Fruit fly (Drosophila melanogaster) whole organism, embryonic: ENCODE results near the gene mRpL4.

Experiments used
- ATbp ChIP-seq: fragments of 200-800 bp; sonication (Bioruptor generic); optimal IDR thresholded peaks from 2 replicates; lab custom pipeline; 2017; ENCODE audit warnings: missing biosample characterization, mild to moderate bottlenecking, missing genetic modification characterization, missing genetic modification reagents
- Bdp1 ChIP-seq: fragments of 200-800 bp; sonication (Bioruptor generic); optimal IDR thresholded peaks from 3 replicates; lab custom pipeline; 2016; ENCODE audit warnings: missing biosample characterization, missing genetic modification characterization
- CG10321 ChIP-seq: fragments of 200-800 bp; sonication (Bioruptor generic); IDR thresholded peaks from 2 replicates; pipeline ENCODE4 v1.3.6; 2022; ENCODE audit warnings: missing biosample characterization, missing genetic modification characterization
- CG10543 ChIP-seq: fragments of 200-800 bp; sonication (Bioruptor generic); optimal IDR thresholded peaks from 3 replicates; lab custom pipeline; 2017; ENCODE audit warnings: missing biosample characterization, mild to moderate bottlenecking, missing genetic modification characterization, moderate library complexity
- CG12391 ChIP-seq: fragments of 200-800 bp; sonication (Bioruptor generic); optimal IDR thresholded peaks from 3 replicates; lab custom pipeline; 2018; ENCODE audit warnings: missing biosample characterization, mild to moderate bottlenecking, missing genetic modification characterization, moderate library complexity
- CG12769 ChIP-seq: fragments of 200-800 bp; sonication (Bioruptor generic); optimal IDR thresholded peaks from 2 replicates; lab custom pipeline; 2019; ENCODE audit warnings: missing biosample characterization, mild to moderate bottlenecking, missing genetic modification characterization, moderate library complexity
- CG15514 ChIP-seq: fragments of 200-800 bp; sonication (Bioruptor generic); optimal IDR thresholded peaks from 3 replicates; lab custom pipeline; 2017; ENCODE audit warnings: missing biosample characterization, missing genetic modification characterization, mild to moderate bottlenecking, moderate library complexity, missing genetic modification reagents
- CG1602 ChIP-seq: fragments of 200-800 bp; sonication (Bioruptor generic); optimal IDR thresholded peaks from 3 replicates; lab custom pipeline; 2016; ENCODE audit warnings: missing biosample characterization, missing genetic modification characterization
- CG17361 ChIP-seq: fragments of 200-800 bp; sonication (Bioruptor generic); IDR thresholded peaks from 3 replicates; pipeline ENCODE4 v1.3.6; 2022; ENCODE audit warnings: missing biosample characterization, missing genetic modification characterization
- CG18764 ChIP-seq: fragments of 200-800 bp; sonication (Bioruptor generic); optimal IDR thresholded peaks from 3 replicates; lab custom pipeline; 2016; ENCODE audit warnings: missing biosample characterization, missing genetic modification characterization
- CG2120 ChIP-seq: fragments of 200-800 bp; sonication (Bioruptor generic); optimal IDR thresholded peaks from 3 replicates; lab custom pipeline; 2016; ENCODE audit warnings: missing biosample characterization, missing genetic modification characterization
- CG33213 ChIP-seq: fragments of 200-800 bp; sonication (Bioruptor generic); optimal IDR thresholded peaks from 3 replicates; lab custom pipeline; 2016; ENCODE audit warnings: missing biosample characterization, missing genetic modification characterization
- CG33557 ChIP-seq: fragments of 200-800 bp; sonication (Bioruptor generic); optimal IDR thresholded peaks from 2 replicates; lab custom pipeline; 2019; ENCODE audit warnings: missing biosample characterization, mild to moderate bottlenecking, missing genetic modification characterization, moderate library complexity
- CG3407 ChIP-seq: fragments of 200-800 bp; sonication (Bioruptor generic); optimal IDR thresholded peaks from 2 replicates; lab custom pipeline; 2018; ENCODE audit warnings: missing biosample characterization, mild to moderate bottlenecking, missing genetic modification characterization
- CG4854 ChIP-seq: fragments of 200-800 bp; sonication (Bioruptor generic); optimal IDR thresholded peaks from 2 replicates; lab custom pipeline; 2016; ENCODE audit warnings: missing biosample characterization, missing genetic modification characterization, inconsistent platforms
- CG8924 ChIP-seq: fragments of 200-800 bp; optimal IDR thresholded peaks from 3 replicates; lab custom pipeline; 2019; ENCODE audit warnings: missing biosample characterization, mild to moderate bottlenecking, missing genetic modification characterization, moderate library complexity
- CG9817 ChIP-seq: fragments of 200-800 bp; sonication (Bioruptor generic); optimal IDR thresholded peaks from 2 replicates; lab custom pipeline; 2018; ENCODE audit warnings: missing biosample characterization, mild to moderate bottlenecking, missing genetic modification characterization, moderate library complexity
- CoRest ChIP-seq: fragments of 200-800 bp; sonication (Bioruptor generic); optimal IDR thresholded peaks from 3 replicates; lab custom pipeline; 2018; ENCODE audit warnings: missing biosample characterization, mild to moderate bottlenecking, missing genetic modification characterization, moderate library complexity
- Deaf1 ChIP-seq: fragments of 200-800 bp; optimal IDR thresholded peaks from 3 replicates; lab custom pipeline; 2019; ENCODE audit warnings: missing biosample characterization, mild to moderate bottlenecking, missing genetic modification characterization, moderate library complexity
- Dip2 ChIP-seq: fragments of 200-800 bp; sonication (Bioruptor generic); IDR thresholded peaks from 2 replicates; pipeline ENCODE4 v1.3.6; 2022; ENCODE audit warnings: missing biosample characterization, missing genetic modification characterization
- E2f1 ChIP-seq: fragments of 200-800 bp; sonication (Bioruptor generic); IDR thresholded peaks from 2 replicates; pipeline ENCODE4 v1.3.6; 2022; ENCODE audit warnings: missing biosample characterization, missing genetic modification characterization
- E2f2 ChIP-seq: fragments of 200-800 bp; sonication (Bioruptor generic); IDR thresholded peaks from 2 replicates; pipeline ENCODE4 v1.3.6; 2022; ENCODE audit warnings: missing biosample characterization, missing genetic modification characterization
- Fer2 ChIP-seq: fragments of 200-800 bp; sonication (Bioruptor generic); optimal IDR thresholded peaks from 2 replicates; lab custom pipeline; 2018; ENCODE audit warnings: missing biosample characterization, mild to moderate bottlenecking, missing genetic modification characterization, moderate library complexity
- GATAe ChIP-seq: fragments of 200-800 bp; sonication (Bioruptor generic); conservative IDR thresholded peaks from 2 replicates; pipeline ENCODE4 v1.3.6; 2022; ENCODE audit warnings: missing biosample characterization, missing genetic modification characterization
- Hr78 ChIP-seq, 2 experiments: fragments of 200-800 bp in 1 of 2; fragments of >200 bp in 1 of 2; sonication (Bioruptor generic) in 1 of 2; optimal IDR thresholded peaks; 2 replicates each; lab custom pipeline; 2017 to 2019; ENCODE audit warnings: missing biosample characterization in 2 of 2, missing genetic modification characterization in 2 of 2, mild to moderate bottlenecking in 1 of 2, moderate library complexity in 1 of 2
- Jarid2 ChIP-seq: fragments of 200-800 bp; sonication (Bioruptor generic); optimal IDR thresholded peaks from 3 replicates; lab custom pipeline; 2017; ENCODE audit warnings: mild to moderate bottlenecking, missing biosample characterization, missing genetic modification reagents, missing genetic modification characterization
- MTF-1 ChIP-seq: fragments of 200-800 bp; sonication (Bioruptor generic); optimal IDR thresholded peaks from 2 replicates; lab custom pipeline; 2018; ENCODE audit warnings: missing biosample characterization, mild to moderate bottlenecking, missing genetic modification characterization, borderline replicate concordance
- Neu2 ChIP-seq: fragments of 200-800 bp; sonication (Bioruptor generic); optimal IDR thresholded peaks from 3 replicates; lab custom pipeline; 2016; ENCODE audit warnings: missing biosample characterization, missing genetic modification characterization, borderline replicate concordance
- Nf-YB ChIP-seq: fragments of 200-800 bp; sonication (Bioruptor generic); optimal IDR thresholded peaks from 3 replicates; lab custom pipeline; 2019; ENCODE audit warnings: missing biosample characterization, mild to moderate bottlenecking, missing genetic modification characterization, moderate library complexity
- Tbp ChIP-seq: fragments of >200 bp; optimal IDR thresholded peaks from 2 replicates; lab custom pipeline; 2018; ENCODE audit warnings: missing biosample characterization, missing genetic modification characterization
- abd-A ChIP-seq: fragments of 200-800 bp; sonication (Bioruptor generic); optimal IDR thresholded peaks from 3 replicates; lab custom pipeline; 2019; ENCODE audit warnings: missing biosample characterization, mild to moderate bottlenecking, missing genetic modification characterization, moderate library complexity
- ap ChIP-seq: fragments of 200-800 bp; sonication (Bioruptor generic); IDR thresholded peaks from 2 replicates; pipeline ENCODE4 v1.3.6; 2022; ENCODE audit warnings: missing biosample characterization, missing genetic modification characterization
- chm ChIP-seq: fragments of 200-800 bp; sonication (Bioruptor generic); IDR thresholded peaks from 2 replicates; pipeline ENCODE4 v1.3.6; 2022; ENCODE audit warnings: missing biosample characterization, missing genetic modification characterization
- croc ChIP-seq: fragments of 200-800 bp; sonication (Bioruptor generic); conservative IDR thresholded peaks from 3 replicates; pipeline ENCODE4 v1.3.6; 2022; ENCODE audit warnings: missing biosample characterization, missing genetic modification characterization
- ems ChIP-seq: fragments of 200-800 bp; sonication (Bioruptor generic); optimal IDR thresholded peaks from 3 replicates; lab custom pipeline; 2016; ENCODE audit warnings: missing biosample characterization, missing genetic modification characterization
- fd3F ChIP-seq: fragments of 200-800 bp; sonication (Bioruptor generic); optimal IDR thresholded peaks from 2 replicates; lab custom pipeline; 2018; ENCODE audit warnings: missing biosample characterization, mild to moderate bottlenecking, missing genetic modification characterization, moderate library complexity
- gcm2 ChIP-seq: fragments of 200-800 bp; sonication (Bioruptor generic); optimal IDR thresholded peaks from 2 replicates; lab custom pipeline; 2016; ENCODE audit warnings: missing biosample characterization, missing genetic modification characterization
- grn ChIP-seq: fragments of 200-800 bp; sonication (Bioruptor generic); optimal IDR thresholded peaks from 3 replicates; lab custom pipeline; 2017; ENCODE audit warnings: missing biosample characterization, missing genetic modification characterization
- lola ChIP-seq, 3 experiments: fragments of >200 bp in 2 of 3; fragments of 200-800 bp in 1 of 3; sonication (Bioruptor generic) in 1 of 3; optimal IDR thresholded peaks; 2 replicates each; lab custom pipeline; 2017 to 2019; ENCODE audit warnings: missing biosample characterization in 3 of 3, missing genetic modification characterization in 3 of 3, mild to moderate bottlenecking in 1 of 3, moderate library complexity in 1 of 3
- phol ChIP-seq: fragments of 200-800 bp; sonication (Bioruptor generic); optimal IDR thresholded peaks from 3 replicates; lab custom pipeline; 2018; ENCODE audit warnings: missing biosample characterization, mild to moderate bottlenecking, missing genetic modification characterization, moderate library complexity
- repo ChIP-seq: fragments of 200-800 bp; sonication (Bioruptor generic); optimal IDR thresholded peaks from 2 replicates; lab custom pipeline; 2016; ENCODE audit warnings: missing biosample characterization, missing genetic modification characterization
- sr ChIP-seq: fragments of 200-800 bp; sonication (Bioruptor generic); IDR thresholded peaks from 3 replicates; pipeline ENCODE4 v1.3.6; 2022; ENCODE audit warnings: missing biosample characterization, missing genetic modification characterization
- stc ChIP-seq: fragments of 200-800 bp; sonication (Bioruptor generic); IDR thresholded peaks from 2 replicates; pipeline ENCODE4 v1.3.6; 2022; ENCODE audit warnings: missing biosample characterization, missing genetic modification characterization
- tgo ChIP-seq: fragments of 200-800 bp; sonication (Bioruptor generic); IDR thresholded peaks from 3 replicates; pipeline ENCODE4 v1.3.6; 2022; ENCODE audit warnings: missing biosample characterization, missing genetic modification characterization
- tin ChIP-seq: fragments of 200-800 bp; sonication (Bioruptor generic); optimal IDR thresholded peaks from 3 replicates; lab custom pipeline; 2016; ENCODE audit warnings: missing biosample characterization, missing genetic modification characterization
- toy ChIP-seq: fragments of 200-800 bp; sonication (Bioruptor generic); IDR thresholded peaks from 2 replicates; pipeline ENCODE4 v1.3.6; 2022; ENCODE audit warnings: missing biosample characterization, missing genetic modification characterization
- unc-4 ChIP-seq: fragments of 200-800 bp; sonication (Bioruptor generic); IDR thresholded peaks from 2 replicates; pipeline ENCODE4 v1.3.6; 2022; ENCODE audit warnings: missing biosample characterization, missing genetic modification characterization; ENCODE audit not compliant: partially characterized antibody
- zen2 ChIP-seq: fragments of 200-800 bp; sonication (Bioruptor generic); IDR thresholded peaks from 3 replicates; pipeline ENCODE4 v1.3.6; 2022; ENCODE audit warnings: missing biosample characterization, missing genetic modification characterization; ENCODE audit not compliant: partially characterized antibody

The mRpL4 gene

DNA sequence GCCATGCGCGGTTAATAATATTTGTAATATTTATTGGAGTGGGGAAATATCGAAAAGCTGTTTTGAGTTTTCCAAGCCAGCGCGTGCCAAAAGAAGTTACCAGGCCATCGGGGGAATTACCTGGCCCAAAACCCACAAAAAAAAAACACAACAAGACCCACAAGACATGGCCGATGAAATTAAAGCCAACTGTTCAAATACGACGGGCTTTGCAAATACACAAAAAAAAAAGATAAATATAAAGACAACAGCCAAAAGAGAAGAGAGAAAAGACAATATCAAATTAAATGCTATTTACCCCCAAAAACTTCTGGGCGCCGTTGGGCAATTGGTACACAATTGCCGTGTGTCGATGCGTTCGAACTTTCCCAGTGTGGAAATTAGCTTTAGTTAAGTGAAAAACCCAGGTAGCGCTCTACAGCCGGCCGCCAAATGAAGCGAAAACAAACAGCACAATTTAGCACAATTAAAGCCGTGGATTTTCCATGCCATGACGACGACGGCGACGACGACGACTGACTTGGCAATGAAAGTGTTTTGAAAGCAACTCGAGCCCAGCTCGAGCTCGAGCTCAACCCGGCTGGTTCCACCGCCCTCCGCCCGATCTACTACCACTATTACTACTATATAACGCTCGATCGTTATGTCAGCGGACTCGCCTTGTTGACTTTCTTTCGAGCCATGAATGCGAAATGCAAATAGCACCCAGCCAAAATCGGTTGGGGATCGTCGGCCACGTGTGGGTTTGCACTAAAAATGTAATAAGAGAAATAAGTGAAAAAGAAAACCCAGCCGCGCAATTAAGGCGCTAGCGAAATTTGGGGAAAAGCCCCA, 10.9 kb downstream of the mRpL4 start (continued):
- TF ChIP-seq grn (GFP tag; lab: Kevin White, UChicago) (peak; percentile 13), Nf-YB (GFP tag; lab: Kevin White, UChicago) (peak; percentile 20), tgo (no peak), ap (GFP tag; lab: Robert Waterston, UW) (peak; percentile 11; the same call in 1 of the 2 replicates), Bdp1 (GFP tag; lab: Kevin White, UChicago) (no peak), E2f1 (no peak; the same call in 1 of the 2 replicates), ATbp (peak; percentile 91), GATAe (no peak), CG8924 (tag; lab: Kevin White, UChicago) (no peak), Hr78 (GFP tag; optimal IDR thresholded peaks at IDR 0.05; lab: Kevin White, UChicago) (no peak), zen2 (GFP tag; lab: Robert Waterston, UW) (no peak), Neu2 (no peak), gcm2 (GFP tag; lab: Kevin White, UChicago) (no peak), fd3F (GFP tag; lab: Kevin White, UChicago) (peak; percentile 46), Jarid2 (GFP tag; lab: Kevin White, UChicago) (peak; percentile 13), unc-4 (GFP tag; lab: Robert Waterston, UW) (no peak), tin (no peak), chm (GFP tag; lab: Robert Waterston, UW) (0 out of 2 replicates have a peak, but pooled peaks have one; percentile 38), repo (GFP tag; lab: Kevin White, UChicago) (peak; percentile 16), ems (no peak), CG12769 (tag; lab: Kevin White, UChicago) (no peak), CG18764 (GFP tag; lab: Kevin White, UChicago) (no peak), stc (peak; percentile 43; the same call in 1 of the 2 replicates), CG33213 (GFP tag; lab: Kevin White, UChicago) (peak; percentile 32), phol (tag; lab: Kevin White, UChicago) (no peak), CG9817 (tag; lab: Kevin White, UChicago) (peak; percentile 18), CG17361 (GFP tag; lab: Robert Waterston, UW) (no peak), CG15514 (GFP tag; lab: Kevin White, UChicago) (peak; percentile 13), E2f2 (GFP tag; lab: Robert Waterston, UW) (0 out of 2 replicates have a peak, but pooled peaks have one; percentile 19), toy (GFP tag; lab: Robert Waterston, UW) (no peak), Tbp (GFP tag; lab: Kevin White, UChicago) (no peak), abd-A (no peak), CG10543 (GFP tag; lab: Kevin White, UChicago) (peak; percentile 79), Dip2 (GFP tag; lab: Robert Waterston, UW) (no peak), CG33557 (GFP tag; lab: Kevin White, UChicago) (no peak), CG1602 (GFP tag; lab: Kevin White, UChicago) (no peak), lola (GFP tag; optimal IDR thresholded peaks at IDR 0.05; lab: Kevin White, UChicago) (no peak), CoRest (tag; lab: Kevin White, UChicago) (peak; percentile 16), MTF-1 (peak; percentile 70), CG2120 (GFP tag; lab: Kevin White, UChicago) (peak; percentile 42), CG10321 (GFP tag; lab: Robert Waterston, UW) (no peak), CG12391 (peak; percentile 1), sr (GFP tag; lab: Robert Waterston, UW) (peak; percentile 16; the same call in 1 of the 3 replicates), CG3407 (GFP tag; lab: Kevin White, UChicago) (peak; percentile 61), croc (GFP tag; lab: Robert Waterston, UW) (no peak), CG4854 (GFP tag; lab: Kevin White, UChicago) (no peak), Fer2 (tag; lab: Kevin White, UChicago) (peak; percentile 12), Deaf1 (tag; lab: Kevin White, UChicago) (no peak)
